Worm (Caenorhabditis elegans) whole organism, L4 larva: ENCODE measurements around the gene F18C5.9.

Experiments used
- R02D3.7 ChIP-seq: fragments of 150-350 bp; sonication (generic microtip); optimal IDR thresholded peaks from 3 replicates; lab custom pipeline; 2014; ENCODE audit warnings: missing biosample characterization, missing genetic modification characterization
- ZK546.5 ChIP-seq, 2 experiments: sonication (generic microtip); optimal IDR thresholded peaks; 2 replicates each; lab custom pipeline; 2017; ENCODE audit warnings: missing biosample characterization in 2 of 2, missing genetic modification characterization in 2 of 2
- aha-1 ChIP-seq: fragments of 150-350 bp; peaks from one replicate; lab custom pipeline; 2014; ENCODE audit warnings: missing biosample characterization, missing genetic modification characterization
- arid-1 ChIP-seq: fragments of 200-800 bp; sonication (Bioruptor generic); conservative IDR thresholded peaks from 2 replicates; pipeline ENCODE4 v1.3.6; 2022; ENCODE audit warnings: missing genetic modification reagents, missing genetic modification characterization, missing compliant biosample characterization
- daf-16 ChIP-seq, 3 experiments: sonication (generic microtip); optimal IDR thresholded peaks; 2 replicates each; lab custom pipeline; 2016 to 2017; ENCODE audit warnings: missing genetic modification characterization in 3 of 3, missing genetic modification reagents in 3 of 3, mild to moderate bottlenecking in 2 of 3, missing compliant biosample characterization in 2 of 3, missing biosample characterization in 1 of 3, moderate library complexity in 1 of 3
- lin-15B ChIP-seq: fragments of 150-350 bp; sonication (generic microtip); optimal IDR thresholded peaks from 3 replicates; lab custom pipeline; 2014; ENCODE audit warnings: missing biosample characterization, missing genetic modification characterization
- madf-5 ChIP-seq, 2 experiments: fragments of 200-800 bp; sonication (Bioruptor generic); IDR thresholded peaks; 2 replicates each; pipeline ENCODE4 v1.3.6; 2022; ENCODE audit warnings: missing compliant biosample characterization in 2 of 2, missing genetic modification characterization in 2 of 2
- nhr-237 ChIP-seq: sonication (generic microtip); optimal IDR thresholded peaks from 2 replicates; lab custom pipeline; 2017; ENCODE audit warnings: missing biosample characterization, missing genetic modification characterization
- nhr-76 ChIP-seq: fragments of 150-350 bp; optimal IDR thresholded peaks from 2 replicates; lab custom pipeline; 2014; ENCODE audit warnings: missing biosample characterization, missing genetic modification characterization
- nhr-77 ChIP-seq: fragments of 150-350 bp; optimal IDR thresholded peaks from 2 replicates; lab custom pipeline; 2014; ENCODE audit warnings: missing biosample characterization, missing genetic modification characterization
- pqm-1 ChIP-seq: sonication (generic microtip); optimal IDR thresholded peaks from 2 replicates; lab custom pipeline; 2017; ENCODE audit warnings: missing biosample characterization, missing genetic modification characterization
- snpc-1.2 ChIP-seq: fragments of 200-800 bp; sonication (Bioruptor generic); IDR thresholded peaks from 2 replicates; pipeline ENCODE4 v1.3.6; 2022; ENCODE audit warnings: missing genetic modification reagents, missing genetic modification characterization, missing compliant biosample characterization
- unc-62 ChIP-seq, 3 experiments: fragments of 150-350 bp in 1 of 3; sonication (generic microtip); optimal IDR thresholded peaks in 2 of 3; peaks in 1 of 3; 1 replicate in 1 of 3; 2 replicates in 2 of 3; lab custom pipeline; 2014 to 2017; ENCODE audit warnings: missing biosample characterization in 3 of 3, missing genetic modification characterization in 3 of 3, missing genetic modification reagents in 3 of 3, missing genotype in 1 of 3

DNA sequence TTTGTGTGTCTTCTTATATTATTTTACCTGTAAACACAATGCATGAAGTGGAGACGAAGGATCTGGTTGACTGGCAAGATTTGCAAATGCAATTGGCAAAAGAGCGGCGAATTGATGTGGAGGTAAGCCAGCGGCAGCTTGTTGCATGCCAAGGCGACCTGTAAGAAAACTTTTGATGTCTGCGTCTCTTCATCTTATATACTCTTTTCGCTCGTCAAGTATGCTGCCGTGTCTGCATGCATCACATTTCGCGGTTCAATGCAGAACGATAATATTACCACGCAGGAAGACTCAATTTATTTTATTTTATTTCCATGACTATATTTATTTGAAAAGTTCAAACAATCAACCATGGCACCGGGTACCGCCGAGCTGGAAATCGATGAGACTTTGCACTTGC is 34.0 kb downstream of the F18C5.9 start, which contains the start of gene vps-33.2:
- TF ChIP-seq nhr-77 (tag; lab: Kevin White, UChicago) (no peak), arid-1 (GFP tag; lab: Robert Waterston, UW) (no peak), lin-15B (tag; lab: Kevin White, UChicago) (no peak), unc-62 (GFP tag; optimal IDR thresholded peaks at IDR 0.05 in 1 of 2; lab: Kevin White, UChicago) (no peak), unc-62 (tag; optimal IDR thresholded peaks at IDR 0.05; lab: Kevin White, UChicago) (no peak), nhr-76 (tag; lab: Kevin White, UChicago) (no peak), aha-1 (peak; percentile 21), nhr-237 (tag; lab: Kevin White, UChicago) (no peak), daf-16 (GFP tag; optimal IDR thresholded peaks at IDR 0.05; lab: Kevin White, UChicago) (no peak), daf-16 (tag; optimal IDR thresholded peaks at IDR 0.05; lab: Kevin White, UChicago) (no peak), ZK546.5 (tag; optimal IDR thresholded peaks at IDR 0.05; lab: Kevin White, UChicago) (no peak), madf-5 (GFP tag; IDR thresholded peaks at IDR 0.05; lab: Robert Waterston, UW) (no peak), snpc-1.2 (no peak), pqm-1 (tag; lab: Kevin White, UChicago) (no peak), R02D3.7 (no peak)
